Worm (Caenorhabditis elegans) whole organism, L1 larva: ENCODE data around the gene tig-2.
A peak's percentile ranks its signal among the peaks of the same experiment; 100 is the strongest.

Experiments
- C16A3.4 ChIP-seq: fragments of 150-350 bp; optimal IDR thresholded peaks from 2 replicates; lab custom pipeline; 2014; ENCODE audit warnings: missing biosample characterization, missing genetic modification characterization
- F16B12.6 ChIP-seq: fragments of 150-350 bp; optimal IDR thresholded peaks from 2 replicates; lab custom pipeline; 2014; ENCODE audit warnings: missing biosample characterization, missing genetic modification characterization
- alr-1 ChIP-seq: fragments of 200-800 bp; sonication (Bioruptor generic); optimal IDR thresholded peaks from 2 replicates; lab custom pipeline; 2018; ENCODE audit warnings: borderline replicate concordance, mild to moderate bottlenecking, missing genetic modification characterization, missing compliant biosample characterization
- aly-2 ChIP-seq: fragments of 150-350 bp; optimal IDR thresholded peaks from 2 replicates; lab custom pipeline; 2014; ENCODE audit warnings: missing biosample characterization, missing genetic modification characterization
- blmp-1 ChIP-seq: fragments of 150-350 bp; optimal IDR thresholded peaks from 2 replicates; lab custom pipeline; 2014; ENCODE audit warnings: missing biosample characterization, missing genetic modification characterization
- ceh-8 ChIP-seq: fragments of 200-800 bp; sonication (Bioruptor generic); optimal IDR thresholded peaks from 2 replicates; lab custom pipeline; 2018; ENCODE audit warnings: mild to moderate bottlenecking, missing genetic modification characterization, moderate library complexity, missing compliant biosample characterization
- dpl-1 ChIP-seq, 3 experiments: fragments of 150-350 bp in 2 of 3; sonication (generic microtip) in 1 of 3; optimal IDR thresholded peaks; 2 replicates each; lab custom pipeline; 2014 to 2017; ENCODE audit warnings: missing biosample characterization in 3 of 3, missing genetic modification characterization in 3 of 3, missing genetic modification reagents in 3 of 3
- dsc-1 ChIP-seq: sonication (generic microtip); optimal IDR thresholded peaks from 2 replicates; lab custom pipeline; 2016; ENCODE audit warnings: mild to moderate bottlenecking, missing genetic modification characterization, missing compliant biosample characterization
- efl-1 ChIP-seq, 4 experiments: fragments of 150-350 bp; optimal IDR thresholded peaks in 3 of 4; peaks in 1 of 4; 1 replicate in 1 of 4; 2 replicates in 3 of 4; lab custom pipeline; 2014; ENCODE audit warnings: missing biosample characterization in 2 of 4, missing genetic modification characterization in 2 of 4, missing genetic modification reagents in 2 of 4
- efl-3 ChIP-seq: fragments of 200-800 bp; sonication (Bioruptor generic); optimal IDR thresholded peaks from 2 replicates; lab custom pipeline; 2018; ENCODE audit warnings: mild to moderate bottlenecking, missing genetic modification characterization, missing compliant biosample characterization
- elt-2 ChIP-seq: sonication (generic microtip); optimal IDR thresholded peaks from 2 replicates; lab custom pipeline; 2016; ENCODE audit warnings: missing genetic modification characterization, mild to moderate bottlenecking, inconsistent platforms, missing compliant biosample characterization, missing genetic modification reagents
- fos-1 ChIP-seq: fragments of 150-350 bp; optimal IDR thresholded peaks from 2 replicates; lab custom pipeline; 2014; ENCODE audit warnings: missing biosample characterization, missing genetic modification characterization
- grh-1 ChIP-seq: fragments of 200-800 bp; sonication (Bioruptor generic); IDR thresholded peaks from 2 replicates; pipeline ENCODE4 v1.3.6; 2022; ENCODE audit warnings: missing genetic modification reagents, missing genetic modification characterization, missing compliant biosample characterization
- hlh-4 ChIP-seq: sonication (generic microtip); optimal IDR thresholded peaks from 2 replicates; lab custom pipeline; 2016; ENCODE audit warnings: mild to moderate bottlenecking, missing genetic modification characterization, missing compliant biosample characterization
- hpl-2 ChIP-seq: fragments of 150-350 bp; optimal IDR thresholded peaks from 2 replicates; lab custom pipeline; 2014; ENCODE audit warnings: missing biosample characterization, missing genetic modification reagents, missing genetic modification characterization
- isw-1 ChIP-seq: fragments of 200-800 bp; sonication (Bioruptor generic); IDR thresholded peaks from 2 replicates; pipeline ENCODE4 v1.3.6; 2022; ENCODE audit warnings: missing genetic modification characterization, missing compliant biosample characterization
- jun-1 ChIP-seq: fragments of 150-350 bp; optimal IDR thresholded peaks from 2 replicates; lab custom pipeline; 2014; ENCODE audit warnings: missing biosample characterization, missing genetic modification reagents, missing genetic modification characterization
- lin-13 ChIP-seq: fragments of 150-350 bp; optimal IDR thresholded peaks from 2 replicates; lab custom pipeline; 2014; ENCODE audit warnings: missing biosample characterization, missing genetic modification reagents, missing genetic modification characterization
- lin-14 ChIP-seq: fragments of 200-800 bp; sonication (Bioruptor generic); optimal IDR thresholded peaks from 2 replicates; lab custom pipeline; 2018; ENCODE audit warnings: mild to moderate bottlenecking, missing genetic modification characterization, moderate library complexity, missing compliant biosample characterization
- lin-15B ChIP-seq: fragments of 150-350 bp; sonication (generic microtip); optimal IDR thresholded peaks from 3 replicates; lab custom pipeline; 2014; ENCODE audit warnings: missing biosample characterization, missing genetic modification characterization
- lin-35 ChIP-seq, 2 experiments: fragments of 150-350 bp; optimal IDR thresholded peaks; 2 replicates each; lab custom pipeline; 2014; ENCODE audit warnings: missing biosample characterization in 2 of 2, missing genetic modification characterization in 2 of 2, missing genetic modification reagents in 2 of 2
- lin-39 ChIP-seq: fragments of 150-350 bp; optimal IDR thresholded peaks from 2 replicates; lab custom pipeline; 2014; ENCODE audit warnings: missing biosample characterization, missing genetic modification reagents, missing genetic modification characterization
- lir-3 ChIP-seq: sonication (generic microtip); optimal IDR thresholded peaks from 2 replicates; lab custom pipeline; 2016; ENCODE audit warnings: mild to moderate bottlenecking, missing genetic modification characterization, moderate library complexity, missing compliant biosample characterization; ENCODE audit not compliant: poor library complexity
- mdl-1 ChIP-seq, 2 experiments: fragments of 150-350 bp; optimal IDR thresholded peaks; 2 replicates each; lab custom pipeline; 2014 to 2017; ENCODE audit warnings: missing biosample characterization in 2 of 2, missing genetic modification characterization in 2 of 2, inconsistent platforms in 1 of 2
- nhr-237 ChIP-seq: fragments of 150-350 bp; optimal IDR thresholded peaks from 2 replicates; lab custom pipeline; 2014; ENCODE audit warnings: missing biosample characterization, missing genetic modification characterization
- nhr-28 ChIP-seq: fragments of 150-350 bp; optimal IDR thresholded peaks from 2 replicates; lab custom pipeline; 2014; ENCODE audit warnings: missing biosample characterization, missing genetic modification characterization
- nhr-47 ChIP-seq: sonication (generic microtip); optimal IDR thresholded peaks from 2 replicates; lab custom pipeline; 2016; ENCODE audit warnings: mild to moderate bottlenecking, missing genetic modification characterization, moderate library complexity, missing compliant biosample characterization
- nhr-71 ChIP-seq: sonication (generic microtip); optimal IDR thresholded peaks from 2 replicates; lab custom pipeline; 2016; ENCODE audit warnings: mild to moderate bottlenecking, missing genetic modification characterization, moderate library complexity, missing compliant biosample characterization
- nhr-76 ChIP-seq: sonication (generic microtip); optimal IDR thresholded peaks from 2 replicates; lab custom pipeline; 2017; ENCODE audit warnings: missing biosample characterization, missing genetic modification characterization
- nhr-85 ChIP-seq: sonication (generic microtip); peaks from one replicate; lab custom pipeline; 2016; ENCODE audit warnings: missing genetic modification characterization, inconsistent platforms, missing compliant biosample characterization
- nhr-90 ChIP-seq: sonication (generic microtip); optimal IDR thresholded peaks from 2 replicates; lab custom pipeline; 2016; ENCODE audit warnings: mild to moderate bottlenecking, missing genetic modification characterization, missing compliant biosample characterization; ENCODE audit not compliant: poor library complexity
- pag-3 ChIP-seq: sonication (generic microtip); optimal IDR thresholded peaks from 2 replicates; lab custom pipeline; 2017; ENCODE audit warnings: missing genetic modification characterization, mild to moderate bottlenecking, missing compliant biosample characterization, antibody characterized with exemption, borderline replicate concordance; ENCODE audit not compliant: insufficient read depth
- pax-3 ChIP-seq: fragments of 200-800 bp; sonication (Bioruptor generic); optimal IDR thresholded peaks from 2 replicates; lab custom pipeline; 2018; ENCODE audit warnings: mild to moderate bottlenecking, missing genetic modification characterization, moderate library complexity, missing compliant biosample characterization
- sptf-1 ChIP-seq: fragments of 150-350 bp; optimal IDR thresholded peaks from 2 replicates; lab custom pipeline; 2014; ENCODE audit warnings: missing biosample characterization, missing genetic modification characterization
- tbx-2 ChIP-seq: sonication (generic microtip); optimal IDR thresholded peaks from 2 replicates; lab custom pipeline; 2016; ENCODE audit warnings: missing genetic modification characterization, missing compliant biosample characterization
- unc-62 ChIP-seq: fragments of 150-350 bp; optimal IDR thresholded peaks from 2 replicates; lab custom pipeline; 2014; ENCODE audit warnings: missing biosample characterization, missing genetic modification reagents, missing genetic modification characterization
- unc-86 ChIP-seq: sonication (generic microtip); optimal IDR thresholded peaks from 2 replicates; lab custom pipeline; 2016; ENCODE audit warnings: missing genetic modification characterization, missing compliant biosample characterization
- vab-15 ChIP-seq: sonication (generic microtip); optimal IDR thresholded peaks from 2 replicates; lab custom pipeline; 2017; ENCODE audit warnings: missing genotype, mild to moderate bottlenecking, missing genetic modification characterization, missing compliant biosample characterization
- zag-1 ChIP-seq: fragments of 150-350 bp; optimal IDR thresholded peaks from 2 replicates; lab custom pipeline; 2014; ENCODE audit warnings: missing biosample characterization, missing genetic modification characterization
- ztf-11 ChIP-seq, 2 experiments: sonication (generic microtip); optimal IDR thresholded peaks; 2 replicates each; lab custom pipeline; 2016 to 2017; ENCODE audit warnings: missing genetic modification characterization in 2 of 2, missing biosample characterization in 1 of 2, missing compliant biosample characterization in 1 of 2

The tig-2 gene

ce11 chrV:4731154-4731961 lies 1.4 kb upstream of the tig-2 start, which contains the start of gene F39G3.3 (continued):
- TF ChIP-seq jun-1 (tag; lab: Kevin White, UChicago) = no peak
- TF ChIP-seq lin-13 (GFP tag; lab: Kevin White, UChicago) = peak; percentile 40
- TF ChIP-seq alr-1 = no peak
- no peak for TF ChIP-seq ceh-8
- no peak for TF ChIP-seq pag-3
- no peak for TF ChIP-seq lin-15B (tag; lab: Kevin White, UChicago)
- TF ChIP-seq, all 84 proteins: peak for 37

DNA sequence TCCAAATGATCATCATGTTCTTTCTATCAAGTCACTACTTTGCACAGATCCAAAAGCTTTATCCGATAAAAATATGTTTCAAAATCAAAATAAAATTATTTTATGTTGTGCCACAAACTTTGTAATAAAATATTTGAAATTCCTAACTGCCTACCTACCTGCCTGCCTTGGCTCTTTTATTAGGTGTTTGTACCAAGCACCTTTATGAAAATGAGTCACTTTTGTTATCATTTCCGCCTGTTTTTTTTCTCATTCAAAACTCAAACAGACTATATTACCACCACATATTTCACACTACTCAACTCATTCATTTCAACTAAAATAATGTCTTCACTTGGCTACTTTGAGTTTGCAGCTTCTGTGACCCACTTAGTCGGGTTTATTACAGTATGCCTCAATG lies 5.5 kb downstream of the tig-2 start, which contains the start of gene F39G3.4:
TSS of gene F39G3.4 (plus strand) at position 301 of the 400 bp plus-strand sequence.
- no peak for TF ChIP-seq lin-13 (GFP tag; lab: Kevin White, UChicago)
- no peak for TF ChIP-seq nhr-47 (tag; lab: Kevin White, UChicago)
- TF ChIP-seq ztf-11 (tag; optimal IDR thresholded peaks at IDR 0.05; lab: Kevin White, UChicago) = no peak
- TF ChIP-seq grh-1 (GFP tag; lab: Robert Waterston, UW) = no peak

ce11 chrV:4722314-4722713 lies 7.6 kb downstream of the tig-2 start, which contains the start of gene F39G3.5:
Gene F39G3.5 (plus strand): TSS chrV:4722614.
- TF ChIP-seq nhr-237 (tag; lab: Kevin White, UChicago) = no peak
- no peak for TF ChIP-seq nhr-28 (tag; lab: Kevin White, UChicago)
- TF ChIP-seq pag-3 = no peak
- TF ChIP-seq lin-14 (GFP tag; lab: Kevin White, UChicago) = no peak
- TF ChIP-seq dsc-1 (tag; lab: Kevin White, UChicago) = no peak
- TF ChIP-seq blmp-1 (tag; lab: Kevin White, UChicago) = no peak
- no peak for TF ChIP-seq vab-15 (tag; lab: Kevin White, UChicago)
- no peak for TF ChIP-seq pax-3
- no peak for TF ChIP-seq nhr-71 (tag; lab: Kevin White, UChicago)
- TF ChIP-seq efl-1 (optimal IDR thresholded peaks at IDR 0.05; lab: Kevin White, UChicago) = no peak
- no peak for TF ChIP-seq efl-1 (GFP tag; optimal IDR thresholded peaks at IDR 0.05 in 1 of 2; lab: Kevin White, UChicago)
- TF ChIP-seq isw-1 (GFP tag; lab: Robert Waterston, UW) = no peak
- no peak for TF ChIP-seq lin-13 (GFP tag; lab: Kevin White, UChicago)
- TF ChIP-seq grh-1 (GFP tag; lab: Robert Waterston, UW) = no peak
- TF ChIP-seq efl-3 (GFP tag; lab: Kevin White, UChicago) = no peak

ce11 chrV:4720884-4721464 lies 9.0 kb downstream of the tig-2 start:
- TF ChIP-seq lin-35 (GFP tag; optimal IDR thresholded peaks at IDR 0.05; lab: Kevin White, UChicago) (peak in 1 of 2 experiments; percentile 44), grh-1 (GFP tag; lab: Robert Waterston, UW) (no peak), elt-2 (peak; percentile 54), efl-1 (optimal IDR thresholded peaks at IDR 0.05; lab: Kevin White, UChicago) (no peak), efl-1 (GFP tag; optimal IDR thresholded peaks at IDR 0.05 in 1 of 2; lab: Kevin White, UChicago) (peak in 1 of 2 experiments; percentile 27), nhr-76 (tag; lab: Kevin White, UChicago) (no peak)
- TF ChIP-seq, all 84 proteins: peak for 3

DNA sequence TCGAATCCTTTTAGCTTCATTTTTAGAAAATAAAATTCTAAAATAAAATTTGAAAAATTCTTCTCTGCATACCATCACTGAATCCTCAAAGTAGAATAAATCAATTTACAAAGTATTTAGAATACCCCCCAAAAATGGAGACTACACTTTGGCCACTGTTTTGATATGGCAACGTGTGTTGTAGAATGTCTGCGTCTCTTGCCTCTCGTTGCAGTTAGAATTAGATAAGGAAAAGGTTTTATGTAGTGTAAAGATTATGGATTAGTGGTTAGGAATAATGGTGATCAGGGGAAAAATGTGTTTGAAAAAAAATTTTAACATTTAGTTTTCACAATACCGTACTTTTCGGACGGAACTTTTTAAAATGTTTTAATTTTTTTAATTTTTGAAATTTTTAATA lies 10.0 kb downstream of the tig-2 start, which contains the start of gene prx-6:
TSS of gene prx-6 (minus strand) at position 129 of the 400 bp plus-strand sequence.
- TF ChIP-seq nhr-71 (tag; lab: Kevin White, UChicago) (no peak), lin-35 (GFP tag; optimal IDR thresholded peaks at IDR 0.05; lab: Kevin White, UChicago) (peak in 1 of 2 experiments; percentile 7), dpl-1 (GFP tag; optimal IDR thresholded peaks at IDR 0.05; lab: Kevin White, UChicago) (no peak), C16A3.4 (tag; lab: Kevin White, UChicago) (no peak), lir-3 (tag; lab: Kevin White, UChicago) (no peak), nhr-90 (tag; lab: Kevin White, UChicago) (peak; percentile 8), nhr-47 (tag; lab: Kevin White, UChicago) (no peak), hlh-4 (no peak), unc-62 (GFP tag; lab: Kevin White, UChicago) (no peak), hpl-2 (GFP tag; lab: Kevin White, UChicago) (no peak), isw-1 (GFP tag; lab: Robert Waterston, UW) (no peak), nhr-85 (peak; percentile 31), pag-3 (no peak), unc-86 (tag; lab: Kevin White, UChicago) (no peak), F16B12.6 (tag; lab: Kevin White, UChicago) (no peak), sptf-1 (tag; lab: Kevin White, UChicago) (no peak), zag-1 (tag; lab: Kevin White, UChicago) (no peak), fos-1 (tag; lab: Kevin White, UChicago) (no peak), tbx-2 (tag; lab: Kevin White, UChicago) (no peak), mdl-1 (tag; optimal IDR thresholded peaks at IDR 0.05; lab: Kevin White, UChicago) (no peak), aly-2 (no peak), lin-39 (tag; lab: Kevin White, UChicago) (no peak)
